Worm (Caenorhabditis elegans) whole organism, L3 larva: ENCODE results near the gene timp-1.

Experiments
- R02D3.7 ChIP-seq: fragments of 150-350 bp; optimal IDR thresholded peaks from 2 replicates; lab custom pipeline; 2014; ENCODE audit warnings: missing biosample characterization, missing genetic modification characterization
- ama-1 ChIP-seq: fragments of 150-350 bp; optimal IDR thresholded peaks from 2 replicates; lab custom pipeline; 2018
- ceh-16 ChIP-seq: sonication (generic microtip); optimal IDR thresholded peaks from 2 replicates; lab custom pipeline; 2017; ENCODE audit warnings: missing biosample characterization, missing genetic modification characterization
- ceh-9 ChIP-seq: sonication (generic microtip); optimal IDR thresholded peaks from 2 replicates; lab custom pipeline; 2018; ENCODE audit warnings: missing biosample characterization, missing genetic modification characterization
- egl-27 ChIP-seq: sonication (generic microtip); optimal IDR thresholded peaks from 4 replicates; lab custom pipeline; 2017; ENCODE audit warnings: missing biosample characterization, missing genetic modification reagents, missing genetic modification characterization
- elt-1 ChIP-seq: fragments of 150-350 bp; optimal IDR thresholded peaks from 2 replicates; lab custom pipeline; 2014; ENCODE audit warnings: missing biosample characterization, missing genetic modification characterization
- fkh-10 ChIP-seq: sonication (generic microtip); optimal IDR thresholded peaks from 2 replicates; lab custom pipeline; 2017; ENCODE audit warnings: missing biosample characterization, missing genetic modification reagents, missing genetic modification characterization
- nhr-11 ChIP-seq: fragments of 150-350 bp; optimal IDR thresholded peaks from 2 replicates; lab custom pipeline; 2014; ENCODE audit warnings: missing biosample characterization, missing genetic modification characterization
- nhr-12 ChIP-seq: fragments of 150-350 bp; optimal IDR thresholded peaks from 2 replicates; lab custom pipeline; 2014; ENCODE audit warnings: missing biosample characterization, missing genetic modification characterization
- nhr-237 ChIP-seq: fragments of 150-350 bp; optimal IDR thresholded peaks from 2 replicates; lab custom pipeline; 2014; ENCODE audit warnings: missing biosample characterization, missing genetic modification characterization
- sea-2 ChIP-seq: fragments of 150-350 bp; sonication (generic microtip); optimal IDR thresholded peaks from 4 replicates; lab custom pipeline; 2014; ENCODE audit warnings: missing biosample characterization, missing genetic modification reagents, missing genetic modification characterization
- snpc-4 ChIP-seq: fragments of 150-350 bp; optimal IDR thresholded peaks from 2 replicates; lab custom pipeline; 2014; ENCODE audit warnings: missing biosample characterization, missing genetic modification characterization
- unc-62 ChIP-seq: fragments of 150-350 bp; sonication (generic microtip); optimal IDR thresholded peaks from 4 replicates; lab custom pipeline; 2014; ENCODE audit warnings: missing biosample characterization, missing genetic modification reagents, missing genetic modification characterization

DNA sequence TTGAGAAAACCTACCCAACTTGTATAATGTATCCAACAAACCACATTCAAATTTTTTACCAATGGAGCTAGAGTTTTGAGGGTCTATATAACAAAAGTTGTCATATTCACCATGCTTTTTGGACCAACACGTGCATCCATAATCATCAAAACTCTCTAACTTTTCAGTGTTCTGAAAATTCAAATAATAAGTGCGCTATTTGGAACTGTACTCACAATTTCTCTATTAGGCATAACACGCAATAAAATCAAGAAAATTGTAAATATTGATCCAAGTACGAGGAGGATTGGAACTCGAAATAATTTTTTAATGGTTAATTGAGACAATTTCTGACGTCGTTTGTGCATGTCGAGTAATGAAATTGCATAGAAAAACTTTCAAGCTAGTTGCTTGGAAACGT is 32.9 kb downstream of the timp-1 start, which contains the start of gene C16D9.3:
- TF ChIP-seq egl-27 (no peak), ceh-16 (tag; lab: Kevin White, UChicago) (no peak), elt-1 (tag; lab: Kevin White, UChicago) (no peak), unc-62 (GFP tag; lab: Kevin White, UChicago) (no peak), fkh-10 (GFP tag; lab: Kevin White, UChicago) (no peak), ama-1 (lab: Kevin White, UChicago) (no peak), snpc-4 (tag; lab: Kevin White, UChicago) (no peak), R02D3.7 (tag; lab: Kevin White, UChicago) (no peak), ceh-9 (tag; lab: Kevin White, UChicago) (no peak), nhr-12 (tag; lab: Kevin White, UChicago) (no peak), nhr-11 (tag; lab: Kevin White, UChicago) (no peak), sea-2 (GFP tag; lab: Kevin White, UChicago) (no peak), nhr-237 (tag; lab: Kevin White, UChicago) (no peak)
